Fruit fly (Drosophila melanogaster) whole organism, adult: ENCODE results near the gene CG42709.

Experiments used
- CG11617 ChIP-seq: fragments of 200-800 bp; sonication (Bioruptor generic); optimal IDR thresholded peaks from 2 replicates; lab custom pipeline; 2017; ENCODE audit warnings: mild to moderate bottlenecking, missing biosample characterization, missing genetic modification reagents, missing genetic modification characterization
- CG12768 ChIP-seq: fragments of 200-800 bp; sonication (Bioruptor generic); optimal IDR thresholded peaks from 2 replicates; lab custom pipeline; 2017; ENCODE audit warnings: missing biosample characterization, missing genetic modification characterization, mild to moderate bottlenecking, moderate library complexity, missing genetic modification reagents
- CG14711 ChIP-seq: fragments of 200-800 bp; sonication (Bioruptor generic); optimal IDR thresholded peaks from 2 replicates; lab custom pipeline; 2018; ENCODE audit warnings: missing biosample characterization, mild to moderate bottlenecking, missing genetic modification characterization, moderate library complexity
- CG1620 ChIP-seq: fragments of 200-800 bp; sonication (Bioruptor generic); optimal IDR thresholded peaks from 2 replicates; lab custom pipeline; 2016; ENCODE audit warnings: missing biosample characterization, missing genetic modification characterization
- CG33017 ChIP-seq: fragments of 200-800 bp; sonication (Bioruptor generic); optimal IDR thresholded peaks from 2 replicates; lab custom pipeline; 2018; ENCODE audit warnings: missing biosample characterization, mild to moderate bottlenecking, missing genetic modification characterization, moderate library complexity
- CG5204 ChIP-seq: fragments of 200-800 bp; sonication (Bioruptor generic); optimal IDR thresholded peaks from 2 replicates; lab custom pipeline; 2016; ENCODE audit warnings: missing biosample characterization, missing genetic modification characterization
- CG7045 ChIP-seq: fragments of 200-800 bp; sonication (Bioruptor generic); optimal IDR thresholded peaks from 2 replicates; lab custom pipeline; 2017; ENCODE audit warnings: missing biosample characterization, mild to moderate bottlenecking, missing genetic modification characterization
- CG7101 ChIP-seq: fragments of 200-800 bp; sonication (Bioruptor generic); optimal IDR thresholded peaks from 2 replicates; lab custom pipeline; 2018; ENCODE audit warnings: missing biosample characterization, mild to moderate bottlenecking, missing genetic modification characterization, moderate library complexity
- Clk ChIP-seq: fragments of 200-800 bp; sonication (Bioruptor generic); optimal IDR thresholded peaks from 2 replicates; lab custom pipeline; 2017; ENCODE audit warnings: missing biosample characterization, missing genetic modification characterization
- Crg-1 ChIP-seq: fragments of 200-800 bp; sonication (Bioruptor generic); optimal IDR thresholded peaks from 2 replicates; lab custom pipeline; 2016; ENCODE audit warnings: missing biosample characterization, missing genetic modification characterization
- Hr96 ChIP-seq: fragments of 200-800 bp; sonication (Bioruptor generic); optimal IDR thresholded peaks from 2 replicates; lab custom pipeline; 2016; ENCODE audit warnings: missing biosample characterization, missing genetic modification characterization
- Mnt ChIP-seq: fragments of 200-800 bp; sonication (Bioruptor generic); optimal IDR thresholded peaks from 2 replicates; lab custom pipeline; 2016; ENCODE audit warnings: missing biosample characterization, mild to moderate bottlenecking, missing genetic modification characterization
- bab1 ChIP-seq: fragments of 200-800 bp; sonication (Bioruptor generic); optimal IDR thresholded peaks from 3 replicates; lab custom pipeline; 2019; ENCODE audit warnings: missing biosample characterization, mild to moderate bottlenecking, missing genetic modification characterization, moderate library complexity
- cic ChIP-seq: fragments of 200-800 bp; sonication (Bioruptor generic); optimal IDR thresholded peaks from 2 replicates; lab custom pipeline; 2017; ENCODE audit warnings: missing biosample characterization, mild to moderate bottlenecking, missing genetic modification characterization, moderate library complexity
- cnc ChIP-seq, 2 experiments: fragments of >200 bp; optimal IDR thresholded peaks; 2 replicates each; lab custom pipeline; 2017
- kay ChIP-seq: fragments of 200-800 bp; sonication (Bioruptor generic); peaks from one replicate; lab custom pipeline; 2016; ENCODE audit warnings: missing biosample characterization, missing genetic modification characterization, borderline replicate concordance
- ovo ChIP-seq: fragments of 200-800 bp; sonication (Bioruptor generic); optimal IDR thresholded peaks from 2 replicates; lab custom pipeline; 2016; ENCODE audit warnings: missing biosample characterization, missing genetic modification characterization
- pad ChIP-seq: fragments of 200-800 bp; sonication (Bioruptor generic); optimal IDR thresholded peaks from 3 replicates; lab custom pipeline; 2017; ENCODE audit warnings: missing biosample characterization, missing genetic modification characterization, mild to moderate bottlenecking, moderate library complexity, missing genetic modification reagents
- tj ChIP-seq: fragments of 200-800 bp; sonication (Bioruptor generic); optimal IDR thresholded peaks from 3 replicates; lab custom pipeline; 2017; ENCODE audit warnings: missing biosample characterization, mild to moderate bottlenecking, missing genetic modification characterization, moderate library complexity

CG42709 gene

DNA sequence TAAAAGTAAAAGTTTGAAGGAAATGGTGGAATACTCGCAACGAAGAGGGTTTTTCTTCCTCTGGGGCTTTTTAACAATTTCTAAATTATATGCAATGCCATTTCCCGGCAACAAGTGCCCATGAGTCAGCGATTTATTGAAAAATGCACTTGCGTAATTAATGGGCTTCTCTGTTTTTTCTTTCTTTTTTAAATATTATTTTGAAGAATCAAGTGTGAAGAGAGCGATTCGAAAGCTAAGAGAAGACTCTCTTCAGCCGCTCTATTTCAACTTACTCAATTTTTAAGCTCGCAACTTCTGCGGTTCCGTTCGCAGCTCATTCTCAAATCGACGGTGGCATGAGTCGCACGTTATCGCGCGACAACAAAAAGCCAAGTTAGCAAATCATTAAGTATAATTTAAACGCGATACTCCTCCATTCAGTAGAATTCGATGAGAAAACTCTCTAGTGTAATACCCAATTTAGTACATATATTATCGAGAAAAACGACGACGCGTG, at the start of gene CG42709:
CG42709 (plus strand) TSS at position 318 of the 499 bp plus-strand sequence.
- TF ChIP-seq CG5204 (GFP tag; lab: Kevin White, UChicago) (no peak), tj (GFP tag; lab: Kevin White, UChicago) (peak; percentile 83), bab1 (GFP tag; lab: Kevin White, UChicago) (peak; percentile 20), CG1620 (no peak), CG12768 (GFP tag; lab: Kevin White, UChicago) (peak; percentile 55), kay (GFP tag; lab: Kevin White, UChicago) (peak; percentile 91), cnc (optimal IDR thresholded peaks at IDR 0.05; lab: Kevin White, UChicago) (peak; percentile 80 to 82), Mnt (GFP tag; lab: Kevin White, UChicago) (peak; percentile 34), cic (GFP tag; lab: Kevin White, UChicago) (peak; percentile 48), pad (GFP tag; lab: Kevin White, UChicago) (no peak), CG14711 (no peak)

DNA sequence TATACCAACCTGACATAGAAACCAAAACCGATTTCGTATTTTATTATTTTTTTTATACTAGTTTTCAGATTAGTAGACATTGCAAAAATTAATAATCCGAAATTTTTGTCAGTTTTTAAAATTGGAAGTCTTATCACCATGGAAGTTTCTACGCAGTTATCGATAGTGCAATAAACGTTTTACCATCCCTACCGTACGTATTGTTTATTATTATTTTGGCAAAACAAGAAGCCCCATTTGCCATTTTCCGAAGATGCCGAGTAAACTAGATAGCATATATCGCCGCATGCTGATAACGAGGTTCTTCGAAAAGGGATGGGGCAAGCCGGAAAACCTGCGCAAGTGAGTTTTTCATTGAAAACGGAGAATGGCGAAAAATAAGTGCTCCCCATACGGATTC, 48.4 kb upstream of the CG42709 start, which contains the start of gene CG32112:
CG32112 (plus strand) TSS at position 111 of the 400 bp plus-strand sequence.
- TF ChIP-seq Crg-1 (GFP tag; lab: Kevin White, UChicago) (no peak), CG11617 (GFP tag; lab: Kevin White, UChicago) (peak; percentile 34), kay (GFP tag; lab: Kevin White, UChicago) (peak; percentile 78), CG12768 (GFP tag; lab: Kevin White, UChicago) (no peak), Mnt (GFP tag; lab: Kevin White, UChicago) (peak; percentile 14), Clk (no peak), CG14711 (peak; percentile 34)

DNA sequence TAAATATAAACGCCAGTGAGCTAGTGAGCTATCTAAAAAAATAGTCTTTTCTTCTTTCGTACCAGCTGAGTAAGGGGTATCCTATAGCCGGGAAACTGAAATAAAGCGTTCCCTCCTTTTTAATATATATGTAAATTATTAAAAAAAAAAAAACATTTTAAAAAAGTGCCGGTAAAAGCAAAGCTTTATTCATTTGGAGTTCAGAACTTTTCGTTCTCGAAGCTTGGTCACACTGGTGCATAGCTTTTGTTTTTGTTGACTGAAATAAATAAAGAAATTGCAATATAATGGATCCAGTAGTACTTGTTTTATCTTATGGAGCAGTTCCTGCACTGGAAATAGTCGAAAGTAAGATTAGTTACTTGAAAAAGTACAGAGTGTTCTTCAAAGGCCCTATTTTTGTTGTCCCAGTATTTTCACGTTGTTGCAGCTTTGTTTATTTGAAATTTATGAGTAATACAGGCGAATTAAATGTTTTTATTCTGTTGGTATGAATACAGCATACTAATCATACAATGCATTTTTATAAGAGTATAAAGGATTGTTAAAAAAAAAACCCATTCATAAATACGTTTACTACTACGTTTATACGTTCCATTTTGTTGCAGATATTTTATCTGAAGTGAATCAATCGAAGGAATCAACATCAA, 44.7 kb upstream of the CG42709 start, which contains the start of gene CG32109:
CG32109 (plus strand) TSS at position 224 of the 650 bp plus-strand sequence.
- TF ChIP-seq CG12768 (GFP tag; lab: Kevin White, UChicago) (no peak), CG14711 (no peak), cic (GFP tag; lab: Kevin White, UChicago) (peak; percentile 18), kay (GFP tag; lab: Kevin White, UChicago) (peak; percentile 93), Crg-1 (GFP tag; lab: Kevin White, UChicago) (no peak), CG7101 (tag; lab: Kevin White, UChicago) (no peak), tj (GFP tag; lab: Kevin White, UChicago) (no peak), ovo (GFP tag; lab: Kevin White, UChicago) (no peak), Hr96 (GFP tag; lab: Kevin White, UChicago) (no peak), bab1 (GFP tag; lab: Kevin White, UChicago) (peak; percentile 36)

DNA sequence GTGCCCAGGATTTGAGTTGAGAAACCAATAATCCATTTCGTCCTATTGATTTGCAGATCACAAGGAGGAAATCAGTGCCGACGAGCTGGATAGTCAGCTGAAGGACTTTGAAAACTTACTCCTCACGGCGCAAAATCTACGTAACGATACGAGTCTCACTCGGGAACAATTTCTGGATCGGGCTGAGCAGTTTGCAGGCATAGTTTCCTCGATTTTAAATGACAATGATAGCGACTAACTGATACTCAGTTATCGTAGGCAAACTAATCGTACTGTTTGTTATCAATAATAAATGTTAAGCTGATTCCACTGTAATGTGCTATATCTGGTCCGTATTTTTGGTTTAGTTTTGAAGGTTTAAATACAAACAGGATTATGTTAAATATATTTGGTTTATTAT, 43.8 kb upstream of the CG42709 start:
- TF ChIP-seq CG7101 (tag; lab: Kevin White, UChicago) (no peak), CG12768 (GFP tag; lab: Kevin White, UChicago) (no peak), CG1620 (no peak), Crg-1 (GFP tag; lab: Kevin White, UChicago) (no peak), CG11617 (GFP tag; lab: Kevin White, UChicago) (no peak), CG7045 (GFP tag; lab: Kevin White, UChicago) (no peak), pad (GFP tag; lab: Kevin White, UChicago) (no peak), ovo (GFP tag; lab: Kevin White, UChicago) (no peak), kay (GFP tag; lab: Kevin White, UChicago) (no peak), CG33017 (no peak), cnc (optimal IDR thresholded peaks at IDR 0.05; lab: Kevin White, UChicago) (no peak), tj (GFP tag; lab: Kevin White, UChicago) (no peak), Mnt (GFP tag; lab: Kevin White, UChicago) (no peak)

DNA sequence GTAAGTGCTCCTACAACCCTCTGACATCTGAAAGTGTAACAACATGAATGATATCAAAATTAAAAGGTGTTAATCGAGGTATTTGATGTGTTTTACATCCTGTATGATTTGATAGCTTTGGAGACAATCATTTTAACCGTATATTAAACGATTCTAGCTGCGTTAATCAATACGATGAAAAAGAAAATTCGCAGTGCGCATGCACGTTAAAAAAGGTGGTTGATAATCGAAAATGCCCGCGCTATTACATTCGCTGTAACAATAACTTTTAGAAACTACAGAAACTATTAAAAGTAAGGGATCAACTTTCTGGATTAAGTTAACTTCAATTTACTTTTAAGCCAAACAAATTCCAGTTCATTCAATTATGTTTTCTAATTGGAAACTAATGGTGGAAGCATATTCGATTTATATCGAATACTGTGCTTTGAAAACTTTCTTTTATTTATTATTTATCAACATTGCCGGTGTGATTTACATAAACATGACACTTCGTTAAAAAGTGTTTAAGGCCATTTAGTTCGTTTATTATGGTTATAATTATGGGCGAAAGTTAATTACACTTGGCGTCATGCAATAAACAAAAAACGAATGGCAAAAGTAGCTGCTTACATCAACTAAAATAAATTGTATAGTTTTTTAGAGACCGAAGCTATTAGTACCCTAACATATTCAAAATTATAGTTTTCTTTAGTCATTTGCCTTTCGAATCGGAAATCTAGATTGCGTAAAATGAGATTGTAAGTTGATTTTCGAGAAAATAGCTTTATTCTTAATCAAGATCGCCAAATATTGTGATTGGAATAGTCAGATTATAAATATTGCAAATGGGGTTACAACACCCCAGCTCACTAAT, 41.1 kb upstream of the CG42709 start:
- peak; percentile 81 for TF ChIP-seq kay (GFP tag; lab: Kevin White, UChicago)
- no peak for TF ChIP-seq CG5204 (GFP tag; lab: Kevin White, UChicago)
- no peak for TF ChIP-seq CG12768 (GFP tag; lab: Kevin White, UChicago)
- TF ChIP-seq CG14711: no peak
- no peak for TF ChIP-seq pad (GFP tag; lab: Kevin White, UChicago)
